Worm (Caenorhabditis elegans) whole organism, L3 larva: ENCODE results near the gene C45G9.10.

Experiments
- R02D3.7 ChIP-seq: fragments of 150-350 bp; optimal IDR thresholded peaks from 2 replicates; lab custom pipeline; 2014; ENCODE audit warnings: missing biosample characterization, missing genetic modification characterization
- ZK546.5 ChIP-seq: sonication (generic microtip); optimal IDR thresholded peaks from 2 replicates; lab custom pipeline; 2017; ENCODE audit warnings: missing biosample characterization, missing genetic modification characterization
- aly-2 ChIP-seq: fragments of 150-350 bp; optimal IDR thresholded peaks from 2 replicates; lab custom pipeline; 2014; ENCODE audit warnings: missing biosample characterization, missing genetic modification characterization
- ama-1 ChIP-seq: fragments of 150-350 bp; optimal IDR thresholded peaks from 2 replicates; lab custom pipeline; 2018
- ceh-28 ChIP-seq: fragments of 150-350 bp; optimal IDR thresholded peaks from 2 replicates; lab custom pipeline; 2014; ENCODE audit warnings: missing biosample characterization, missing genetic modification reagents, missing genetic modification characterization
- ceh-82 ChIP-seq: fragments of 150-350 bp; optimal IDR thresholded peaks from 2 replicates; lab custom pipeline; 2014; ENCODE audit warnings: missing biosample characterization, missing genetic modification characterization
- ceh-9 ChIP-seq: sonication (generic microtip); optimal IDR thresholded peaks from 2 replicates; lab custom pipeline; 2018; ENCODE audit warnings: missing biosample characterization, missing genetic modification characterization
- daf-12 ChIP-seq: fragments of 150-350 bp; optimal IDR thresholded peaks from 2 replicates; lab custom pipeline; 2014; ENCODE audit warnings: missing biosample characterization, missing genetic modification reagents, missing genetic modification characterization
- egl-27 ChIP-seq: sonication (generic microtip); optimal IDR thresholded peaks from 4 replicates; lab custom pipeline; 2017; ENCODE audit warnings: missing biosample characterization, missing genetic modification reagents, missing genetic modification characterization
- elt-1 ChIP-seq: fragments of 150-350 bp; optimal IDR thresholded peaks from 2 replicates; lab custom pipeline; 2014; ENCODE audit warnings: missing biosample characterization, missing genetic modification characterization
- eor-1 ChIP-seq, 2 experiments: fragments of 150-350 bp; optimal IDR thresholded peaks; 2 replicates each; lab custom pipeline; 2014 to 2018; ENCODE audit warnings: missing biosample characterization in 2 of 2, missing genetic modification characterization in 2 of 2
- fkh-2 ChIP-seq: fragments of 150-350 bp; optimal IDR thresholded peaks from 2 replicates; lab custom pipeline; 2014; ENCODE audit warnings: missing biosample characterization, missing genetic modification reagents, missing genetic modification characterization
- fos-1 ChIP-seq: fragments of 150-350 bp; optimal IDR thresholded peaks from 2 replicates; lab custom pipeline; 2014; ENCODE audit warnings: missing biosample characterization, missing genetic modification characterization
- hmg-11 ChIP-seq: sonication (generic microtip); optimal IDR thresholded peaks from 2 replicates; lab custom pipeline; 2016; ENCODE audit warnings: missing genetic modification characterization, missing compliant biosample characterization
- lin-39 ChIP-seq: fragments of 150-350 bp; optimal IDR thresholded peaks from 2 replicates; lab custom pipeline; 2018; ENCODE audit warnings: missing biosample characterization, missing genetic modification reagents, missing genetic modification characterization
- lsy-12 ChIP-seq: sonication (generic microtip); optimal IDR thresholded peaks from 2 replicates; lab custom pipeline; 2016; ENCODE audit warnings: mild to moderate bottlenecking, missing genetic modification characterization, missing compliant biosample characterization
- mdl-1 ChIP-seq: fragments of 150-350 bp; optimal IDR thresholded peaks from 2 replicates; lab custom pipeline; 2014; ENCODE audit warnings: missing biosample characterization, missing genetic modification characterization
- nhr-11 ChIP-seq: fragments of 150-350 bp; optimal IDR thresholded peaks from 2 replicates; lab custom pipeline; 2014; ENCODE audit warnings: missing biosample characterization, missing genetic modification characterization
- nhr-12 ChIP-seq: fragments of 150-350 bp; optimal IDR thresholded peaks from 2 replicates; lab custom pipeline; 2014; ENCODE audit warnings: missing biosample characterization, missing genetic modification characterization
- nhr-23 ChIP-seq: fragments of 150-350 bp; optimal IDR thresholded peaks from 2 replicates; lab custom pipeline; 2014; ENCODE audit warnings: missing biosample characterization, missing genetic modification reagents, missing genetic modification characterization
- nhr-237 ChIP-seq: fragments of 150-350 bp; optimal IDR thresholded peaks from 2 replicates; lab custom pipeline; 2014; ENCODE audit warnings: missing biosample characterization, missing genetic modification characterization
- nhr-25 ChIP-seq: sonication (generic microtip); optimal IDR thresholded peaks from 2 replicates; lab custom pipeline; 2017; ENCODE audit warnings: missing biosample characterization, missing genetic modification characterization
- nhr-28 ChIP-seq: fragments of 150-350 bp; optimal IDR thresholded peaks from 2 replicates; lab custom pipeline; 2014; ENCODE audit warnings: missing biosample characterization, missing genetic modification characterization
- nhr-67 ChIP-seq: fragments of 150-350 bp; optimal IDR thresholded peaks from 2 replicates; lab custom pipeline; 2014; ENCODE audit warnings: missing biosample characterization, missing genetic modification characterization
- nhr-76 ChIP-seq: fragments of 150-350 bp; sonication (generic microtip); optimal IDR thresholded peaks from 5 replicates; lab custom pipeline; 2014; ENCODE audit warnings: missing biosample characterization, missing genetic modification characterization
- nhr-77 ChIP-seq: fragments of 150-350 bp; optimal IDR thresholded peaks from 2 replicates; lab custom pipeline; 2014; ENCODE audit warnings: missing biosample characterization, missing genetic modification characterization
- pha-4 ChIP-seq: fragments of 150-350 bp; optimal IDR thresholded peaks from 2 replicates; lab custom pipeline; 2014; ENCODE audit warnings: missing biosample characterization, missing genetic modification reagents, missing genetic modification characterization
- pqm-1 ChIP-seq: fragments of 150-350 bp; optimal IDR thresholded peaks from 2 replicates; lab custom pipeline; 2017; ENCODE audit warnings: missing biosample characterization, missing genetic modification characterization, inconsistent platforms
- sea-2 ChIP-seq: fragments of 150-350 bp; sonication (generic microtip); optimal IDR thresholded peaks from 4 replicates; lab custom pipeline; 2014; ENCODE audit warnings: missing biosample characterization, missing genetic modification reagents, missing genetic modification characterization
- skn-1 ChIP-seq: fragments of 150-350 bp; optimal IDR thresholded peaks from 2 replicates; lab custom pipeline; 2014; ENCODE audit warnings: missing biosample characterization, missing genetic modification characterization
- unc-39 ChIP-seq: sonication (generic microtip); optimal IDR thresholded peaks from 4 replicates; lab custom pipeline; 2017; ENCODE audit warnings: missing biosample characterization, missing genetic modification characterization
- unc-62 ChIP-seq: fragments of 150-350 bp; sonication (generic microtip); optimal IDR thresholded peaks from 4 replicates; lab custom pipeline; 2014; ENCODE audit warnings: missing biosample characterization, missing genetic modification reagents, missing genetic modification characterization
- zag-1 ChIP-seq: fragments of 150-350 bp; optimal IDR thresholded peaks from 2 replicates; lab custom pipeline; 2014; ENCODE audit warnings: missing biosample characterization, missing genetic modification characterization
- ztf-11 ChIP-seq: fragments of 150-350 bp; optimal IDR thresholded peaks from 2 replicates; lab custom pipeline; 2014; ENCODE audit warnings: missing biosample characterization, missing genetic modification characterization
- ztf-4 ChIP-seq: fragments of 150-350 bp; optimal IDR thresholded peaks from 2 replicates; lab custom pipeline; 2014; ENCODE audit warnings: missing biosample characterization, missing genetic modification characterization

C45G9.10 gene

ce11 chrIII:5013915-5014346, 47.8 kb downstream of the C45G9.10 start (continued):
- TF ChIP-seq ceh-28 (tag; lab: Kevin White, UChicago) (peak; percentile 75), skn-1 (tag; lab: Kevin White, UChicago) (peak; percentile 38)

ce11 chrIII:5012460-5012859, 49.2 kb downstream of the C45G9.10 start:
- TF ChIP-seq eor-1 (tag; optimal IDR thresholded peaks at IDR 0.05; lab: Kevin White, UChicago) (no peak), nhr-237 (no peak), zag-1 (tag; lab: Kevin White, UChicago) (no peak), nhr-76 (no peak), lin-39 (tag; lab: Kevin White, UChicago) (no peak), hmg-11 (no peak), R02D3.7 (tag; lab: Kevin White, UChicago) (no peak), pha-4 (tag; lab: Kevin White, UChicago) (no peak), egl-27 (no peak), ztf-11 (tag; lab: Kevin White, UChicago) (no peak), nhr-25 (tag; lab: Kevin White, UChicago) (no peak), elt-1 (tag; lab: Kevin White, UChicago) (no peak), pqm-1 (tag; lab: Kevin White, UChicago) (no peak), unc-39 (no peak), nhr-28 (tag; lab: Kevin White, UChicago) (no peak), ceh-9 (tag; lab: Kevin White, UChicago) (no peak), ZK546.5 (no peak), nhr-77 (tag; lab: Kevin White, UChicago) (no peak), nhr-11 (tag; lab: Kevin White, UChicago) (no peak)

ce11 chrIII:5010723-5011122, 51.0 kb downstream of the C45G9.10 start:
- TF ChIP-seq ztf-4 (tag; lab: Kevin White, UChicago) (no peak), nhr-23 (tag; lab: Kevin White, UChicago) (no peak), aly-2 (tag; lab: Kevin White, UChicago) (no peak), ceh-82 (tag; lab: Kevin White, UChicago) (no peak), mdl-1 (tag; lab: Kevin White, UChicago) (no peak), R02D3.7 (tag; lab: Kevin White, UChicago) (no peak), nhr-76 (no peak), lin-39 (tag; lab: Kevin White, UChicago) (no peak)

ce11 chrIII:5008730-5009129, 53.0 kb downstream of the C45G9.10 start, which contains the start of gene R144.11:
TSS of gene R144.11 (minus strand) at chrIII:5008830.
- no peak for TF ChIP-seq egl-27
- TF ChIP-seq nhr-77 (tag; lab: Kevin White, UChicago): no peak
- no peak for TF ChIP-seq nhr-12 (tag; lab: Kevin White, UChicago)
- TF ChIP-seq lsy-12 (tag; lab: Kevin White, UChicago): no peak
- no peak for TF ChIP-seq daf-12 (tag; lab: Kevin White, UChicago)
- no peak for TF ChIP-seq nhr-28 (tag; lab: Kevin White, UChicago)
- TF ChIP-seq elt-1 (tag; lab: Kevin White, UChicago): no peak
- no peak for TF ChIP-seq ama-1 (lab: Kevin White, UChicago)
- TF ChIP-seq nhr-67: no peak
- no peak for TF ChIP-seq ceh-9 (tag; lab: Kevin White, UChicago)

- TF ChIP-seq aly-2 (tag; lab: Kevin White, UChicago) (no peak), fos-1 (tag; lab: Kevin White, UChicago) (no peak), nhr-12 (tag; lab: Kevin White, UChicago) (no peak), pqm-1 (tag; lab: Kevin White, UChicago) (no peak), nhr-76 (no peak), nhr-67 (no peak), ama-1 (lab: Kevin White, UChicago) (no peak), eor-1 (tag; optimal IDR thresholded peaks at IDR 0.05; lab: Kevin White, UChicago) (no peak), hmg-11 (no peak), ztf-4 (tag; lab: Kevin White, UChicago) (no peak), sea-2 (GFP tag; lab: Kevin White, UChicago) (no peak), nhr-28 (tag; lab: Kevin White, UChicago) (no peak), unc-62 (GFP tag; lab: Kevin White, UChicago) (no peak), ZK546.5 (no peak), skn-1 (tag; lab: Kevin White, UChicago) (no peak), fkh-2 (tag; lab: Kevin White, UChicago) (no peak)
Measured at ce11 chrIII:5006881-5007280, 54.8 kb downstream of the C45G9.10 start, which contains the start of gene R144.12. TSS of gene R144.12 (minus strand) at chrIII:5006981.
